Fruit fly (Drosophila melanogaster) whole organism, embryonic: ENCODE measurements around the gene AhcyL1.

Source experiments
- ATbp ChIP-seq: fragments of 200-800 bp; sonication (Bioruptor generic); optimal IDR thresholded peaks from 2 replicates; lab custom pipeline; 2017; ENCODE audit warnings: missing biosample characterization, mild to moderate bottlenecking, missing genetic modification characterization, missing genetic modification reagents
- Asciz ChIP-seq: fragments of 200-800 bp; sonication (Bioruptor generic); optimal IDR thresholded peaks from 2 replicates; lab custom pipeline; 2017; ENCODE audit warnings: missing biosample characterization, mild to moderate bottlenecking, missing genetic modification characterization, missing genetic modification reagents
- Blimp-1 ChIP-seq: fragments of 200-800 bp; sonication (Bioruptor generic); optimal IDR thresholded peaks from 3 replicates; lab custom pipeline; 2018; ENCODE audit warnings: missing biosample characterization, missing genetic modification characterization, mild to moderate bottlenecking, moderate library complexity, missing genetic modification reagents
- C15 ChIP-seq: fragments of 200-800 bp; sonication (Bioruptor generic); IDR thresholded peaks from 3 replicates; pipeline ENCODE4 v1.3.6; 2022; ENCODE audit warnings: missing biosample characterization, missing genetic modification characterization
- CG11560 ChIP-seq: fragments of 200-800 bp; sonication (Bioruptor generic); IDR thresholded peaks from 3 replicates; pipeline ENCODE4 v1.3.6; 2022; ENCODE audit warnings: missing biosample characterization, missing genetic modification characterization
- CG1233 ChIP-seq: fragments of 200-800 bp; sonication (Bioruptor generic); optimal IDR thresholded peaks from 4 replicates; lab custom pipeline; 2018; ENCODE audit warnings: missing biosample characterization, mild to moderate bottlenecking, missing genetic modification characterization
- CG12769 ChIP-seq: fragments of 200-800 bp; sonication (Bioruptor generic); optimal IDR thresholded peaks from 2 replicates; lab custom pipeline; 2019; ENCODE audit warnings: missing biosample characterization, mild to moderate bottlenecking, missing genetic modification characterization, moderate library complexity
- CG13296 ChIP-seq: fragments of 200-800 bp; sonication (Bioruptor generic); optimal IDR thresholded peaks from 3 replicates; lab custom pipeline; 2018; ENCODE audit warnings: missing biosample characterization, mild to moderate bottlenecking, missing genetic modification characterization
- CG17328 ChIP-seq: fragments of 200-800 bp; sonication (Bioruptor generic); IDR thresholded peaks from 2 replicates; pipeline ENCODE4 v1.3.6; 2022; ENCODE audit warnings: missing biosample characterization, missing genetic modification characterization
- CG17568 ChIP-seq: fragments of 200-800 bp; sonication (Bioruptor generic); optimal IDR thresholded peaks from 2 replicates; lab custom pipeline; 2018; ENCODE audit warnings: missing biosample characterization, mild to moderate bottlenecking, missing genetic modification characterization, moderate library complexity
- CG17912 ChIP-seq: fragments of 200-800 bp; sonication (Bioruptor generic); optimal IDR thresholded peaks from 2 replicates; lab custom pipeline; 2018; ENCODE audit warnings: missing biosample characterization, mild to moderate bottlenecking, missing genetic modification characterization
- CG2199 ChIP-seq: fragments of 200-800 bp; sonication (Bioruptor generic); IDR thresholded peaks from 3 replicates; pipeline ENCODE4 v1.3.6; 2022; ENCODE audit warnings: missing biosample characterization, missing genetic modification characterization
- CG3281 ChIP-seq: fragments of 200-800 bp; sonication (Bioruptor generic); optimal IDR thresholded peaks from 3 replicates; lab custom pipeline; 2017; ENCODE audit warnings: missing biosample characterization, mild to moderate bottlenecking, missing genetic modification characterization
- CG34224 ChIP-seq: fragments of 200-800 bp; sonication (Bioruptor generic); IDR thresholded peaks from 3 replicates; pipeline ENCODE4 v1.3.6; 2022; ENCODE audit warnings: missing biosample characterization, missing genetic modification characterization; ENCODE audit not compliant: partially characterized antibody
- CG6683 ChIP-seq: fragments of 200-800 bp; sonication (Bioruptor generic); optimal IDR thresholded peaks from 2 replicates; lab custom pipeline; 2017; ENCODE audit warnings: missing biosample characterization, mild to moderate bottlenecking, missing genetic modification characterization, missing genetic modification reagents
- CTCF ChIP-seq: fragments of 200-800 bp; sonication (Bioruptor generic); optimal IDR thresholded peaks from 2 replicates; lab custom pipeline; 2017; ENCODE audit warnings: missing biosample characterization, mild to moderate bottlenecking, missing genetic modification characterization, moderate library complexity
- CrebB ChIP-seq: fragments of 200-800 bp; sonication (Bioruptor generic); optimal IDR thresholded peaks from 3 replicates; lab custom pipeline; 2018; ENCODE audit warnings: missing biosample characterization, mild to moderate bottlenecking, missing genetic modification characterization
- D19B ChIP-seq: fragments of 200-800 bp; sonication (Bioruptor generic); optimal IDR thresholded peaks from 2 replicates; lab custom pipeline; 2017; ENCODE audit warnings: missing biosample characterization, mild to moderate bottlenecking, missing genetic modification characterization
- Dbx ChIP-seq: fragments of 200-800 bp; sonication (Bioruptor generic); IDR thresholded peaks from 3 replicates; pipeline ENCODE4 v1.3.6; 2022; ENCODE audit warnings: missing biosample characterization, missing genetic modification characterization
- Dip2 ChIP-seq: fragments of 200-800 bp; sonication (Bioruptor generic); IDR thresholded peaks from 2 replicates; pipeline ENCODE4 v1.3.6; 2022; ENCODE audit warnings: missing biosample characterization, missing genetic modification characterization
- Dip3 ChIP-seq: fragments of 200-800 bp; sonication (Bioruptor generic); optimal IDR thresholded peaks from 3 replicates; lab custom pipeline; 2016; ENCODE audit warnings: missing biosample characterization, missing genetic modification characterization
- Doc2 ChIP-seq: fragments of 200-800 bp; sonication (Bioruptor generic); IDR thresholded peaks from 2 replicates; pipeline ENCODE4 v1.3.6; 2022; ENCODE audit warnings: missing biosample characterization, missing genetic modification characterization
- Ets65A ChIP-seq: fragments of 200-800 bp; sonication (Bioruptor generic); peaks from one replicate; lab custom pipeline; 2016; ENCODE audit warnings: missing biosample characterization, missing genetic modification characterization
- GATAe ChIP-seq: fragments of 200-800 bp; sonication (Bioruptor generic); conservative IDR thresholded peaks from 2 replicates; pipeline ENCODE4 v1.3.6; 2022; ENCODE audit warnings: missing biosample characterization, missing genetic modification characterization
- Gug ChIP-seq: fragments of 200-800 bp; sonication (Bioruptor generic); IDR thresholded peaks from 4 replicates; pipeline ENCODE4 v1.3.6; 2022; ENCODE audit warnings: missing biosample characterization, missing genetic modification characterization
- Hmx ChIP-seq: fragments of 200-800 bp; sonication (Bioruptor generic); optimal IDR thresholded peaks from 2 replicates; lab custom pipeline; 2016; ENCODE audit warnings: missing biosample characterization, missing genetic modification characterization
- Hr51 ChIP-seq, 2 experiments: fragments of 200-800 bp; sonication (Bioruptor generic); optimal IDR thresholded peaks; 2 replicates in 1 of 2; 3 replicates in 1 of 2; lab custom pipeline; 2016 to 2018; ENCODE audit warnings: missing biosample characterization in 2 of 2, missing genetic modification characterization in 2 of 2, mild to moderate bottlenecking in 1 of 2, moderate library complexity in 1 of 2
- Lpt ChIP-seq: fragments of >200 bp; optimal IDR thresholded peaks from 2 replicates; lab custom pipeline; 2018; ENCODE audit warnings: missing biosample characterization, missing genetic modification characterization
- Med ChIP-seq: fragments of 200-800 bp; sonication (Bioruptor generic); peaks from one replicate; lab custom pipeline; 2016; ENCODE audit warnings: missing biosample characterization, missing genetic modification characterization, mild to moderate bottlenecking, inconsistent platforms, moderate library complexity
- Mrtf ChIP-seq: fragments of 200-800 bp; sonication (Bioruptor generic); IDR thresholded peaks from 3 replicates; pipeline ENCODE4 v1.3.6; 2022; ENCODE audit warnings: missing biosample characterization, missing genetic modification characterization
- Ptx1 ChIP-seq: fragments of 200-800 bp; sonication (Bioruptor generic); IDR thresholded peaks from 2 replicates; pipeline ENCODE4 v1.3.6; 2022; ENCODE audit warnings: missing biosample characterization, missing genetic modification characterization
- Sox102F ChIP-seq: fragments of 200-800 bp; sonication (Bioruptor generic); optimal IDR thresholded peaks from 2 replicates; lab custom pipeline; 2018; ENCODE audit warnings: missing biosample characterization, mild to moderate bottlenecking, missing genetic modification characterization, moderate library complexity
- Stat92E ChIP-seq, 3 experiments: fragments of >200 bp in 2 of 3; fragments of 200-800 bp in 1 of 3; sonication (Bioruptor generic) in 1 of 3; optimal IDR thresholded peaks; 2 replicates each; lab custom pipeline; 2017 to 2019; ENCODE audit warnings: missing biosample characterization in 3 of 3, missing genetic modification characterization in 3 of 3, mild to moderate bottlenecking in 1 of 3, moderate library complexity in 1 of 3
- Usf ChIP-seq: fragments of 200-800 bp; sonication (Bioruptor generic); optimal IDR thresholded peaks from 2 replicates; lab custom pipeline; 2017; ENCODE audit warnings: missing genotype, missing biosample characterization, missing genetic modification characterization
- bsh ChIP-seq, 2 experiments: fragments of 200-800 bp; sonication (Bioruptor generic); optimal IDR thresholded peaks; 2 replicates each; lab custom pipeline; 2017 to 2018; ENCODE audit warnings: mild to moderate bottlenecking in 2 of 2, missing biosample characterization in 2 of 2, missing genetic modification characterization in 2 of 2, moderate library complexity in 1 of 2
- caup ChIP-seq: fragments of 200-800 bp; sonication (Bioruptor generic); optimal IDR thresholded peaks from 3 replicates; lab custom pipeline; 2017; ENCODE audit warnings: missing biosample characterization, mild to moderate bottlenecking, missing genetic modification characterization, moderate library complexity; ENCODE audit not compliant: severe bottlenecking
- dmrt11E ChIP-seq: fragments of 200-800 bp; sonication (Bioruptor generic); optimal IDR thresholded peaks from 3 replicates; lab custom pipeline; 2018; ENCODE audit warnings: missing biosample characterization, mild to moderate bottlenecking, missing genetic modification characterization, moderate library complexity
- dysf ChIP-seq: fragments of 200-800 bp; sonication (Bioruptor generic); IDR thresholded peaks from 3 replicates; pipeline ENCODE4 v1.3.6; 2022; ENCODE audit warnings: missing biosample characterization, missing genetic modification characterization
- hb ChIP-seq: fragments of 200-800 bp; sonication (Bioruptor generic); IDR thresholded peaks from 3 replicates; pipeline ENCODE4 v1.3.6; 2022; ENCODE audit warnings: missing biosample characterization, missing genetic modification characterization; ENCODE audit not compliant: partially characterized antibody
- mirr ChIP-seq: fragments of 200-800 bp; sonication (Bioruptor generic); optimal IDR thresholded peaks from 3 replicates; lab custom pipeline; 2018; ENCODE audit warnings: missing biosample characterization, mild to moderate bottlenecking, missing genetic modification characterization
- sd ChIP-seq: fragments of 200-800 bp; sonication (Bioruptor generic); optimal IDR thresholded peaks from 3 replicates; lab custom pipeline; 2018; ENCODE audit warnings: missing biosample characterization, mild to moderate bottlenecking, missing genetic modification characterization, moderate library complexity
- tgo ChIP-seq: fragments of 200-800 bp; sonication (Bioruptor generic); IDR thresholded peaks from 3 replicates; pipeline ENCODE4 v1.3.6; 2022; ENCODE audit warnings: missing biosample characterization, missing genetic modification characterization
- trem ChIP-seq: fragments of 200-800 bp; optimal IDR thresholded peaks from 3 replicates; lab custom pipeline; 2019; ENCODE audit warnings: missing biosample characterization, mild to moderate bottlenecking, missing genetic modification characterization, moderate library complexity
- unpg ChIP-seq: fragments of 200-800 bp; sonication (Bioruptor generic); optimal IDR thresholded peaks from 3 replicates; lab custom pipeline; 2018; ENCODE audit warnings: missing biosample characterization, mild to moderate bottlenecking, missing genetic modification characterization, moderate library complexity
- wek ChIP-seq: fragments of 200-800 bp; sonication (Bioruptor generic); optimal IDR thresholded peaks from 3 replicates; lab custom pipeline; 2018; ENCODE audit warnings: missing biosample characterization, mild to moderate bottlenecking, missing genetic modification characterization, moderate library complexity

AhcyL1 gene

DNA sequence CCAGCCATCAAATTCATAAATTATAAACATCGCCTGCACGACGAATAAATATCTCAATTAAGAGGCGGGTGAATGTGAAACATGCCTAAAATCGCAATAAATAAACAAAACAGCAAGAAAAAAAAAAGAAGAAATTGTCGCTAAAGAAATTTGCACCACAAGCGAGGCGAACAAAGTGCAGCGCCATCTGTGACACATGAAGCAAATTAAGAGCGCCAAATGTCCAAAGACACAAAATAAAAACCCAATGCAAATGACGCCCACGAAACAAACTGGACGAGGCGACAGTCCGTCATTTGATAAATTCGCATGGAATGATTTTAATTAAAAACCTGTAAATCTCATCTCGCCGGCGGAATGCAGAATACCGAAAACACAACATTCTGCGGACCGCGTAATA is 28.4 kb downstream of the AhcyL1 start:
- TF ChIP-seq CG2199 (GFP tag; lab: Robert Waterston, UW), result no peak
- TF ChIP-seq CTCF (GFP tag; lab: Kevin White, UChicago), result peak; percentile 82
- TF ChIP-seq sd (tag; lab: Kevin White, UChicago), result peak; percentile 1
- TF ChIP-seq Ets65A (GFP tag; lab: Kevin White, UChicago), result peak; percentile 19
- TF ChIP-seq Dip2 (GFP tag; lab: Robert Waterston, UW), result peak; percentile 24; the same call in 1 of the 2 replicates
- TF ChIP-seq CG17912 (GFP tag; lab: Kevin White, UChicago), result no peak

- TF ChIP-seq CrebB (tag; lab: Kevin White, UChicago) (no peak), Sox102F (GFP tag; lab: Kevin White, UChicago) (no peak), Dip3 (GFP tag; lab: Kevin White, UChicago) (no peak), caup (no peak), dmrt11E (tag; lab: Kevin White, UChicago) (no peak), CG11560 (tag; lab: Robert Waterston, UW) (no peak), Hmx (GFP tag; lab: Kevin White, UChicago) (no peak), Lpt (no peak)
These were observed 32.7 kb downstream of the AhcyL1 start, which contains the start of gene Acp62F for dm6 chr3L:2739450-2739849. TSS of gene Acp62F (plus strand) at chr3L:2739750.

DNA sequence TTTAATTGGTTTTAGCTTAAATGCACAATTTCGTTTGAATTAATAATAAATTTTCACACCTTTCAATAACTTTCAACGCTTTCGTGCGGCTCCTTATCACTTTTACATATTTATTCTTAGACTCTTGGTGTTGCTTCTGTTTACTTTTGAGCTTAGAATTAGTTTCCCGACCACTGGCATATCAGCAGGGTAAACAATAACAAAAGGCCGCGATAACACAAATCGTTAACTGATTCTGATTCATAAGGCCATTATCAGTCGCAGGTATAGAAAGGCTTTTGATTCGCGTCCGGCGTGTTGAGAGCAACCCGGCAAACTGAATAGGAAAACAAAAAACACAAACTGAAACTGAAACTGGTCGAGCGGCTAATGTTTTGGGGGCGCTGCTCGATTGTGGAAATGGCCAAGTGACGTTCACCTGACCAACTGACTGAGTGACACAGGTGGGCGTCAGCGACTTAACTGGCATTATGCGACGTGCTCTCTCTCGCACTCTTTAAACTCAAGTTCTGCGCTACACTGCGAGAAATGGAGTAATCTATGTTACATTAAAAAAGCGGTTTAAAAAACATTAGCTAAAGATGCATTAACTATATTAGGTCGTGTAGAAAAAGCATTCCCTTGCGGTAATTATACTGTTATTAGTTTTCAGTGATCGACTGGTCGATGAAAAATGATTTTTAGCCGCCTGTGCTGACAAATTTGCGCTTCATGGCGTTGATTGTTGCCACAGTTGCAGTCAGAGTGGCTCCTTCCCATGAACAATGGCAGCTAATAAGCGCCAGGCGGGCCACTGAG is 37.6 kb downstream of the AhcyL1 start:
- no peak for TF ChIP-seq Gug (GFP tag; lab: Robert Waterston, UW)
- TF ChIP-seq Usf (GFP tag; lab: Kevin White, UChicago), result no peak
- TF ChIP-seq Stat92E (GFP tag; optimal IDR thresholded peaks at IDR 0.05; lab: Kevin White, UChicago), result no peak
- TF ChIP-seq tgo (GFP tag; lab: Robert Waterston, UW), result 0 out of 3 replicates have a peak, but pooled peaks have one; percentile 21
- TF ChIP-seq unpg (GFP tag; lab: Kevin White, UChicago), result peak; percentile 12
- TF ChIP-seq dysf (GFP tag; lab: Robert Waterston, UW), result peak; percentile 10; the same call in 1 of the 3 replicates
- no peak for TF ChIP-seq CG34224 (GFP tag; lab: Robert Waterston, UW)
- no peak for TF ChIP-seq D19B
- no peak for TF ChIP-seq CTCF (GFP tag; lab: Kevin White, UChicago)
- TF ChIP-seq Mrtf (GFP tag; lab: Robert Waterston, UW), result 0 out of 3 replicates have a peak, but pooled peaks have one; percentile 42
- TF ChIP-seq trem (tag; lab: Kevin White, UChicago), result no peak
- TF ChIP-seq CG13296, result no peak
- TF ChIP-seq CG3281 (GFP tag; lab: Kevin White, UChicago), result peak; percentile 11
- TF ChIP-seq Hr51 (GFP tag; optimal IDR thresholded peaks at IDR 0.05; lab: Kevin White, UChicago), result peak in 1 of 2 experiments; percentile 18
- TF ChIP-seq ATbp (GFP tag; lab: Kevin White, UChicago), result peak; percentile 2
- no peak for TF ChIP-seq hb (GFP tag; lab: Robert Waterston, UW)
- TF ChIP-seq Ptx1, result peak; percentile 38; the same call in 1 of the 2 replicates
- TF ChIP-seq wek (GFP tag; lab: Kevin White, UChicago), result peak; percentile 12
- peak; percentile 46 for TF ChIP-seq Blimp-1
- TF ChIP-seq Doc2 (GFP tag; lab: Robert Waterston, UW), result no peak
- TF ChIP-seq mirr, result peak; percentile 41
- TF ChIP-seq Dbx (GFP tag; lab: Robert Waterston, UW), result no peak
- TF ChIP-seq Med (GFP tag; lab: Kevin White, UChicago), result peak; percentile 53
- peak; percentile 42 for TF ChIP-seq CG12769 (tag; lab: Kevin White, UChicago)
- TF ChIP-seq GATAe (GFP tag; lab: Robert Waterston, UW), result peak; percentile 46; the same call in 1 of the 2 replicates
- peak; percentile 46 for TF ChIP-seq Asciz (GFP tag; lab: Kevin White, UChicago)
- peak; percentile 3 for TF ChIP-seq CG6683 (GFP tag; lab: Kevin White, UChicago)
- TF ChIP-seq CG17568 (GFP tag; lab: Kevin White, UChicago), result peak; percentile 7
- peak in 1 of 2 experiments; percentile 6 for TF ChIP-seq bsh (GFP tag; optimal IDR thresholded peaks at IDR 0.05; lab: Kevin White, UChicago)
- TF ChIP-seq CG1233 (GFP tag; lab: Kevin White, UChicago), result peak; percentile 14
- TF ChIP-seq CG17328 (GFP tag; lab: Robert Waterston, UW), result 0 out of 2 replicates have a peak, but pooled peaks have one; percentile 6
- no peak for TF ChIP-seq C15 (GFP tag; lab: Robert Waterston, UW)
